Comparison of ENCODE assay signal across 4 worm cellular contexts in the genomic region with DNA sequence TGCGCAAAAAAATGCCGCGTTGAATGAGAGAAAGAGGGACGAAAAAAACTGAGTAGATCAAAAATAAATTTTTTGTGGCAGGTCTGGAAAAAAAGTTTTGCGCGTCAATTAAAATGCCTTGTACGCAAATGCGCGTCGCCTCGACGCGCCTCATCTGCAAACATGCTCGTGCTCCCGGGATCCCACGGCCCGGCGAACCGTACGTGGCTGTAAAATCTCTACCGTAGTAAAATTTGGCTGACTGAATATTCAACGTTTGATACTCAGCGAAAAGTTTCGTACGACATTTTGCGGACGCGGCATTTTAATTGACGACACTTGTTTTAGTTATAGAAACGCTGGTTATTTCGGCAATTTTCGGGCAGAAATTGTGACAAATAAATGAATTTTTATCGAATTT.
A peak's percentile ranks its signal among the peaks of the same experiment; 100 is the strongest.
TF ChIP-seq lines count a peak whose summit lies in the region.
"Not testable (repeated sequence)": the region's sequence is repeated elsewhere in the genome, so short reads cannot be mapped to it uniquely, and the experiment has no call there.

No protein-coding gene starts in this region.

TF ChIP-seq in whole organism, L2 larva, 48 proteins besides CTCF, POLR2A, EP300 and RAD21:
- peak; percentile 11 for TF ChIP-seq Y55F3AM.14 (GFP tag; optimal IDR thresholded peaks at IDR 0.05; lab: Kevin White, UChicago)
- peak; percentile 43 to 71 for TF ChIP-seq lsy-2 (tag; optimal IDR thresholded peaks at IDR 0.05; lab: Kevin White, UChicago)
- TF ChIP-seq sma-3 (GFP tag; optimal IDR thresholded peaks at IDR 0.05; lab: Kevin White, UChicago) = peak; percentile 13
- TF ChIP-seq gmeb-1 (tag; optimal IDR thresholded peaks at IDR 0.05; lab: Kevin White, UChicago) = peak; percentile 43
- peak; percentile 25 for TF ChIP-seq unc-55 (GFP tag; optimal IDR thresholded peaks at IDR 0.05; lab: Kevin White, UChicago)
- peak; percentile 65 for TF ChIP-seq F13H6.1 (tag; optimal IDR thresholded peaks at IDR 0.05; lab: Kevin White, UChicago)

TF ChIP-seq in whole organism, L4 larva, 104 proteins besides CTCF, POLR2A, EP300 and RAD21 (continues in another document):
- TF ChIP-seq php-3 (GFP tag; IDR thresholded peaks at IDR 0.05; lab: Robert Waterston, UW) (peak; percentile 97), daf-16 (tag; optimal IDR thresholded peaks at IDR 0.05; lab: Kevin White, UChicago) (peak; percentile 21), T20F7.1 (GFP tag; optimal IDR thresholded peaks at IDR 0.05; lab: Kevin White, UChicago) (peak; percentile 64), lin-29 (GFP tag; IDR thresholded peaks at IDR 0.05; lab: Robert Waterston, UW) (peak; percentile 99), dmd-6 (GFP tag; IDR thresholded peaks at IDR 0.05; lab: Robert Waterston, UW) (peak; percentile 97), ceh-44 (GFP tag; IDR thresholded peaks at IDR 0.05; lab: Robert Waterston, UW) (peak; percentile 95), dmd-9 (GFP tag; IDR thresholded peaks at IDR 0.05; lab: Robert Waterston, UW) (peak; percentile 99), mxl-3 (GFP tag; optimal IDR thresholded peaks at IDR 0.05; lab: Kevin White, UChicago) (peak; percentile 1), vab-7 (GFP tag; IDR thresholded peaks at IDR 0.05; lab: Robert Waterston, UW) (peak; percentile 95), Y48G9A.11 (GFP tag; IDR thresholded peaks at IDR 0.05; lab: Robert Waterston, UW) (peak; percentile 92), madf-5 (GFP tag; IDR thresholded peaks at IDR 0.05; lab: Robert Waterston, UW) (peak in 1 of 2 experiments; percentile 90; a peak in 1 of 4 replicates), pha-4 (GFP tag; IDR thresholded peaks at IDR 0.05; lab: Robert Waterston, UW) (peak; percentile 97), F37D6.2 (tag; optimal IDR thresholded peaks at IDR 0.05; lab: Kevin White, UChicago) (peak; percentile 47), saeg-2 (GFP tag; IDR thresholded peaks at IDR 0.05; lab: Robert Waterston, UW) (peak; percentile 94), lin-38 (GFP tag; IDR thresholded peaks at IDR 0.05; lab: Robert Waterston, UW) (peak; percentile 96), lim-7 (GFP tag; IDR thresholded peaks at IDR 0.05; lab: Robert Waterston, UW) (0 out of 2 replicates have a peak, but pooled peaks have one; percentile 35), tra-1 (GFP tag; IDR thresholded peaks at IDR 0.05; lab: Robert Waterston, UW) (peak; percentile 95), mes-2 (tag; optimal IDR thresholded peaks at IDR 0.05; lab: Kevin White, UChicago; ENCODE audit: poor library complexity, severe bottlenecking) (peak; percentile 82), madf-9 (GFP tag; conservative IDR thresholded peaks at IDR 0.05; lab: Robert Waterston, UW) (peak; percentile 94), T26A8.4 (GFP tag; IDR thresholded peaks at IDR 0.05; lab: Robert Waterston, UW) (peak; percentile 98), F26F4.8 (GFP tag; conservative IDR thresholded peaks at IDR 0.05; lab: Robert Waterston, UW) (0 out of 2 replicates have a peak, but pooled peaks have one; percentile 29), mxl-2 (GFP tag; conservative IDR thresholded peaks at IDR 0.05; lab: Robert Waterston, UW) (peak; percentile 84), zfp-2 (tag; optimal IDR thresholded peaks at IDR 0.05; lab: Kevin White, UChicago) (peak; percentile 19)
- TF ChIP-seq daf-16 (GFP tag; optimal IDR thresholded peaks at IDR 0.05; lab: Kevin White, UChicago); pha-4 (tag; optimal IDR thresholded peaks at IDR 0.05; lab: Kevin White, UChicago): not testable (repeated sequence)

TF ChIP-seq in whole organism, late embryonic, 69 proteins besides CTCF, POLR2A, EP300 and RAD21:
- peak; percentile 4 for TF ChIP-seq ceh-18 (tag; optimal IDR thresholded peaks at IDR 0.05; lab: Kevin White, UChicago)

TF ChIP-seq in whole organism, mixed stage, embryonic, 35 proteins besides CTCF, POLR2A, EP300 and RAD21:
- peak; percentile 75 for TF ChIP-seq lsy-2 (tag; optimal IDR thresholded peaks at IDR 0.05; lab: Kevin White, UChicago)
